Fruit fly (Drosophila melanogaster) whole organism, wandering third instar larva: ENCODE data around the gene CG7309.

ENCODE experiments used
- Vsx2 ChIP-seq: fragments of 200-300, 225-300 bp; sonication (Bioruptor generic); optimal IDR thresholded peaks from 2 replicates; lab custom pipeline; 2018; ENCODE audit warnings: missing biosample characterization, missing genetic modification characterization; ENCODE audit not compliant: partially characterized antibody
- rgr ChIP-seq: fragments of 200-800 bp; sonication (Bioruptor generic); optimal IDR thresholded peaks from 3 replicates; lab custom pipeline; 2016; ENCODE audit warnings: missing biosample characterization, mild to moderate bottlenecking, missing genetic modification characterization

DNA sequence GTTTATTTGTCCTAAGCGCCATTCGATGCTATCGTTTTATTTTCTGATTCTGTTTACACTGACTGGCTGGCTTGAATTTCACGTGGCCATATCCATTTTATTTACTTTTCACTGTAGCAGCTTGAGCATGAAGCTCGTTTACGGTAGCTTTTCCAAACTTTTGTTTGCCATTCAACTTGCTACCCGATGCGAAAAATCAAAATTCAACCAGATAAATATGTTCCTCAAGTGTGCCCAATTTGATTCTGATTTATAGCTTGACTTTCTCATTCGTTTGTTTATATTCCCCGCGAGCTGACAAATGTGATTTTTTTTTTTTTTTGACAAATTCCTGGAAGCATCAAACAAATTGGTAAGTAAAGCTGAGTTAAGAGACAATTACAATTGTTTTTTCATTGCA is 27.7 kb upstream of the CG7309 start, which contains the start of gene CG14072:
- no peak for TF ChIP-seq rgr (GFP tag; lab: Kevin White, UChicago)
- no peak for TF ChIP-seq Vsx2
